Fruit fly (Drosophila melanogaster): ENCODE results near the gene FASN1.

DNA sequence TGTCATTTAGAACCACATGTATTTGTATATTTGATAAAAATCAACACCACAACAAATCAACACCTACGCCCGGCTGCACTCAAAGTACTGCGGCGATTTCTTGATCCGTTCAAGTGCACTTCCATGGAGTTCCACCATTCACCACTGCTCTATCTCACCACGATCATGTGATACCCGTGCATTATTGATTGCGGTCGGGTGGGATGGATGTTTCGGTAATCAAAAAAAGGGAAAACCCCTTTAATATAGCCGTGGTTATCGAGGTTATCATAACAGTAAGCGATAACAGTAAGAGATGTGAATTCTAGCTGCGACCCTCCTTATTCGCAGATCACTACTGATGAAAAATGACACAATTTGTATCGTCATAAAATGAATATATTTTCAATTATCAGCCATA, 38.2 kb upstream of the FASN1 start, which contains the start of the genes CG17224 and CG17264:
- no peak for TF ChIP-seq dl (GFP tag; optimal IDR thresholded peaks at IDR 0.05; ENCODE audit: insufficient read depth in 1 of 2, partially characterized antibody in 2 of 2)
- no peak for TF ChIP-seq usp (GFP tag; optimal IDR thresholded peaks at IDR 0.05)
- TF ChIP-seq br (GFP tag; optimal IDR thresholded peaks at IDR 0.05): no peak
- no peak for TF ChIP-seq Hr83 (GFP tag; optimal IDR thresholded peaks at IDR 0.05; ENCODE audit: poor library complexity, severe bottlenecking)
- TF ChIP-seq OdsH (GFP tag; optimal IDR thresholded peaks at IDR 0.05): no peak
- TF ChIP-seq brk (GFP tag; optimal IDR thresholded peaks at IDR 0.05): no peak
- no peak for TF ChIP-seq pan (optimal IDR thresholded peaks at IDR 0.05)
- TF ChIP-seq Abd-B (GFP tag; optimal IDR thresholded peaks at IDR 0.05): no peak
- TF ChIP-seq foxo (GFP tag; optimal IDR thresholded peaks at IDR 0.05): no peak
